Fruit fly (Drosophila melanogaster) whole organism, pupa: ENCODE data around the gene REG.

Source experiments
- CG17806 ChIP-seq: fragments of 200-800 bp; sonication (Bioruptor generic); optimal IDR thresholded peaks from 2 replicates; lab custom pipeline; 2018; ENCODE audit warnings: missing biosample characterization, mild to moderate bottlenecking, missing genetic modification characterization, moderate library complexity
- D1 ChIP-seq: fragments of 200-800 bp; sonication (Bioruptor generic); optimal IDR thresholded peaks from 2 replicates; lab custom pipeline; 2018; ENCODE audit warnings: missing biosample characterization, mild to moderate bottlenecking, missing genetic modification characterization, moderate library complexity
- Pif1B ChIP-seq: fragments of 200-800 bp; sonication (Bioruptor generic); optimal IDR thresholded peaks from 3 replicates; lab custom pipeline; 2016; ENCODE audit warnings: missing biosample characterization, missing genetic modification characterization

DNA sequence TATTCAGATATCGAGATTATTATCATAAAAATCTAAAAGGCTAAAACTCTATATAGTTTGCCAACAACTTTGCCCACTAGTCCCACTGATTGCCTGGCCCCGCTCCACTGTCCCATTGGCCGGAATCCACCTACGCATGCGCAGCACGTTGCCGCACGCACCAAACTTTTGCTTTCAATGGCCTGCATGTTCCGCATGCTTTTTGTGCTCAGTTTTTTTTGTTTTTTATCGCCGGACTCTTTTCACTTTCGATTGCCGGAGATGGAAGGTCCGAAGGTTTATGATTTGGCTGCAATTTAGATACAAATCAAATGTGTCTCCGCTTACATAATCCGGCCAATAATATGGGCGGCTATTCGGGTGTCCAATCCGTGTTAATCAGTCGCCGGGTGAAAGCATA lies 19.9 kb upstream of the REG start:
- no peak for TF ChIP-seq Pif1B (GFP tag; lab: Kevin White, UChicago)
- no peak for TF ChIP-seq D1 (tag; lab: Kevin White, UChicago)
- no peak for TF ChIP-seq CG17806 (tag; lab: Kevin White, UChicago)
